Worm (Caenorhabditis elegans): ENCODE measurements around the gene C54D10.3.

- TF ChIP-seq nhr-237 (tag; optimal IDR thresholded peaks at IDR 0.05) (no peak), ama-1 (optimal IDR thresholded peaks at IDR 0.05) (no peak), nhr-11 (tag; optimal IDR thresholded peaks at IDR 0.05) (no peak), skn-1 (tag; optimal IDR thresholded peaks at IDR 0.05) (no peak), elt-2 (tag; optimal IDR thresholded peaks at IDR 0.05) (no peak), pha-4 (tag; optimal IDR thresholded peaks at IDR 0.05) (no peak), ztf-4 (tag; optimal IDR thresholded peaks at IDR 0.05) (no peak), fos-1 (tag; optimal IDR thresholded peaks at IDR 0.05) (no peak), nhr-23 (tag; optimal IDR thresholded peaks at IDR 0.05) (no peak), egl-27 (tag; optimal IDR thresholded peaks at IDR 0.05) (no peak), nhr-77 (tag; optimal IDR thresholded peaks at IDR 0.05) (no peak), mdl-1 (tag; optimal IDR thresholded peaks at IDR 0.05) (no peak)
Measured at ce11 chrV:12468363-12468762, 50.0 kb downstream of the C54D10.3 start, which contains the start of gene F28C1.3.
